Fruit fly (Drosophila melanogaster) whole organism, embryonic: Measurements from ENCODE around the gene FucTD.

Experiments used
- Ada2b ChIP-seq: fragments of 200-800 bp; sonication (Bioruptor generic); IDR thresholded peaks from 2 replicates; pipeline ENCODE4 v1.3.6; 2022; ENCODE audit warnings: missing biosample characterization, missing genetic modification characterization
- CG14014 ChIP-seq: fragments of 200-800 bp; sonication (Bioruptor generic); IDR thresholded peaks from 2 replicates; pipeline ENCODE4 v1.3.6; 2022; ENCODE audit warnings: missing biosample characterization, missing genetic modification characterization
- CG31441 ChIP-seq: fragments of 200-800 bp; sonication (Bioruptor generic); IDR thresholded peaks from 2 replicates; pipeline ENCODE4 v1.3.6; 2022; ENCODE audit warnings: missing biosample characterization, missing genetic modification characterization
- Gsc ChIP-seq: fragments of 200-800 bp; sonication (Bioruptor generic); IDR thresholded peaks from 2 replicates; pipeline ENCODE4 v1.3.6; 2022; ENCODE audit warnings: missing biosample characterization, missing genetic modification characterization
- Gug ChIP-seq: fragments of 200-800 bp; sonication (Bioruptor generic); IDR thresholded peaks from 4 replicates; pipeline ENCODE4 v1.3.6; 2022; ENCODE audit warnings: missing biosample characterization, missing genetic modification characterization
- H2.0 ChIP-seq: fragments of 200-800 bp; sonication (Bioruptor generic); IDR thresholded peaks from 2 replicates; pipeline ENCODE4 v1.3.6; 2022; ENCODE audit warnings: missing biosample characterization, missing genetic modification characterization
- Hsf ChIP-seq: fragments of 200-800 bp; sonication (Bioruptor generic); optimal IDR thresholded peaks from 3 replicates; lab custom pipeline; 2016; ENCODE audit warnings: missing biosample characterization, missing genetic modification characterization
- Mrtf ChIP-seq: fragments of 200-800 bp; sonication (Bioruptor generic); IDR thresholded peaks from 3 replicates; pipeline ENCODE4 v1.3.6; 2022; ENCODE audit warnings: missing biosample characterization, missing genetic modification characterization
- hth ChIP-seq: fragments of >200 bp; optimal IDR thresholded peaks from 2 replicates; lab custom pipeline; 2017; ENCODE audit warnings: inconsistent platforms
- pan ChIP-seq, 4 experiments: fragments of >200 bp in 3 of 4; fragments of 200-800 bp in 1 of 4; sonication (Bioruptor generic) in 1 of 4; optimal IDR thresholded peaks in 3 of 4; IDR thresholded peaks in 1 of 4; 2 replicates each; pipeline versions ENCODE4 v1.3.6 to Lab custom; 2017 to 2022; ENCODE audit warnings: missing biosample characterization in 2 of 4, missing genetic modification characterization in 2 of 4, mixed read lengths in 1 of 4

dm6 chr3L:1442906-1443305, 26.9 kb downstream of the FucTD start:
- TF ChIP-seq Gug (GFP tag; lab: Robert Waterston, UW), result peak; percentile 77; the same call in 2 of the 4 replicates
- peak in 1 of 2 experiments; percentile 58 for TF ChIP-seq pan (optimal IDR thresholded peaks at IDR 0.05; lab: Kevin White, UChicago)
- TF ChIP-seq pan (GFP tag; optimal IDR thresholded peaks at IDR 0.05 in 1 of 2, IDR thresholded peaks at IDR 0.05 in 1 of 2), result peak; percentile 64 to 76
- peak; percentile 89 for TF ChIP-seq CG31441 (GFP tag; lab: Robert Waterston, UW)
- peak; percentile 73 for TF ChIP-seq Gsc (GFP tag; lab: Robert Waterston, UW)
- peak; percentile 89 for TF ChIP-seq Hsf (GFP tag; lab: Kevin White, UChicago)
- TF ChIP-seq Ada2b (GFP tag; lab: Robert Waterston, UW), result peak; percentile 59; the same call in 1 of the 2 replicates
- TF ChIP-seq CG14014 (GFP tag; lab: Robert Waterston, UW), result 0 out of 2 replicates have a peak, but pooled peaks have one; percentile 51
- TF ChIP-seq hth (lab: Kevin White, UChicago), result no peak
- TF ChIP-seq Mrtf, result peak; percentile 68; the same call in 1 of the 3 replicates
- TF ChIP-seq H2.0, result peak; percentile 82
